Worm (Caenorhabditis elegans): ENCODE data around the gene Y38F1A.7.

- no peak for TF ChIP-seq dao-5 (tag; optimal IDR thresholded peaks at IDR 0.05)
- TF ChIP-seq W03F9.2 (tag; optimal IDR thresholded peaks at IDR 0.05) = no peak
Observed at ce11 chrII:13022555-13022954, 25.0 kb upstream of the Y38F1A.7 start.
